Fruit fly (Drosophila melanogaster): Measurements from ENCODE around the gene AhcyL1.

AhcyL1 gene

dm6 chr3L:2733208-2733607 is 38.9 kb downstream of the AhcyL1 start:
- no peak for TF ChIP-seq CG8478 (optimal IDR thresholded peaks at IDR 0.05)
- no peak for TF ChIP-seq Dll (optimal IDR thresholded peaks at IDR 0.05)
- TF ChIP-seq pan (optimal IDR thresholded peaks at IDR 0.05) = no peak
- TF ChIP-seq usp (GFP tag; optimal IDR thresholded peaks at IDR 0.05) = no peak
- no peak for TF ChIP-seq psq (optimal IDR thresholded peaks at IDR 0.05)
- TF ChIP-seq EcR (GFP tag; optimal IDR thresholded peaks at IDR 0.05) = no peak

DNA sequence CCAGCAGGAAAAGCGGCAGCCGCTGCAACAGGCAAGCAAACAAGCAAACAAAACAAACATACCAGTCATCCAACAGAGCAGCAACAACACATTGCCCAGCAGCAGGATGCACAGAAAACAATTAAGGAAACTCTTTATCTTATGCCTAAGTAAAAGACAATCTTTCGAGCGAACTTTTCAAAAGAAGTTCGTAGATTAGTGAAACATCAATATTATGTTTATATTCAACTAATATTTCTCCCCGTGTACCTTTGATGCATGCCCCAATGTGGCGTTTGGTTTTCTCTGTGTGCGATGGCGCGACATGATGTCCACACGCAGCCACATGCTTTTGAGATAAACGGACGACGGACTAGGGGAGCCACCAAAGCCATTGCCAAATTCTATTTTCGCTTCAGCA is 41.2 kb downstream of the AhcyL1 start:
- no peak for TF ChIP-seq Dll (optimal IDR thresholded peaks at IDR 0.05)
- no peak for TF ChIP-seq psq (optimal IDR thresholded peaks at IDR 0.05)
- no peak for TF ChIP-seq pan (optimal IDR thresholded peaks at IDR 0.05)
- no peak for TF ChIP-seq EcR (GFP tag; optimal IDR thresholded peaks at IDR 0.05)
- no peak for TF ChIP-seq CG8478 (optimal IDR thresholded peaks at IDR 0.05)
- no peak for TF ChIP-seq usp (GFP tag; optimal IDR thresholded peaks at IDR 0.05)

DNA sequence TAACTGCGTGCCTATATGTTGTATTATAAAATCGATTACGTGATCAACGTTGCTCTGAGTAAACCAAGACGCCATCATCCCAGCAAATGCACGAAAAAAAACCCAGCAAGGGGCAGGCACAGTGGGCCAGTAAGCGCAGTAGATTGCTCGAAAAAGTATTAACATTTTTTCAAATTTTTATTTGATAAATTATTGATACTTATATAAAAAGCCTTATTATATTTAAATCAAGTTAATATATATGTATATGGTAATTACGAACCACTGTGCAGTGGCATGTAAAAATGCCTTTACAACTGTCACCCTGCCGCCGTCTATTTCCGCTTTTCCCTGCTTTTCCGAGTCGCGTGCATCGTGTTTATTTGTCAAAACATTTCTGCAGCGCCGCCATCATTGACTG is 45.1 kb downstream of the AhcyL1 start:
- no peak for TF ChIP-seq psq (optimal IDR thresholded peaks at IDR 0.05)
- TF ChIP-seq pan (optimal IDR thresholded peaks at IDR 0.05) = no peak
- no peak for TF ChIP-seq CG8478 (optimal IDR thresholded peaks at IDR 0.05)
- no peak for TF ChIP-seq EcR (GFP tag; optimal IDR thresholded peaks at IDR 0.05)
- TF ChIP-seq Dll (optimal IDR thresholded peaks at IDR 0.05) = no peak
- TF ChIP-seq usp (GFP tag; optimal IDR thresholded peaks at IDR 0.05) = no peak
